Fruit fly (Drosophila melanogaster) whole organism, embryonic: Measurements from ENCODE around the gene hkb.

Source experiments
- Aef1 ChIP-seq: fragments of 200-800 bp; sonication (Bioruptor generic); IDR thresholded peaks from 3 replicates; pipeline ENCODE4 v1.3.6; 2022; ENCODE audit warnings: missing biosample characterization, missing genetic modification characterization
- Antp ChIP-seq: fragments of 200-800 bp; sonication (Bioruptor generic); optimal IDR thresholded peaks from 3 replicates; lab custom pipeline; 2016; ENCODE audit warnings: missing biosample characterization, missing genetic modification characterization
- Bgb ChIP-seq: fragments of 200-800 bp; sonication (Bioruptor generic); IDR thresholded peaks from 2 replicates; pipeline ENCODE4 v1.3.6; 2022; ENCODE audit warnings: missing biosample characterization, missing genetic modification characterization; ENCODE audit not compliant: partially characterized antibody
- CG11247 ChIP-seq: fragments of 200-800 bp; sonication (Bioruptor generic); IDR thresholded peaks from 2 replicates; pipeline ENCODE4 v1.3.6; 2022; ENCODE audit warnings: missing biosample characterization, missing genetic modification characterization
- CG11398 ChIP-seq: fragments of 200-800 bp; sonication (Bioruptor generic); optimal IDR thresholded peaks from 2 replicates; lab custom pipeline; 2016; ENCODE audit warnings: missing biosample characterization, missing genetic modification characterization
- CG12104 ChIP-seq: fragments of 200-800 bp; sonication (Bioruptor generic); optimal IDR thresholded peaks from 3 replicates; lab custom pipeline; 2016; ENCODE audit warnings: missing biosample characterization, missing genetic modification characterization
- CG13123 ChIP-seq: fragments of 200-800 bp; sonication (Bioruptor generic); optimal IDR thresholded peaks from 2 replicates; lab custom pipeline; 2016; ENCODE audit warnings: missing biosample characterization, missing genetic modification characterization
- CG14050 ChIP-seq: fragments of 200-800 bp; sonication (Bioruptor generic); IDR thresholded peaks from 3 replicates; pipeline ENCODE4 v1.3.6; 2022; ENCODE audit warnings: missing biosample characterization, missing genetic modification characterization
- CG14441 ChIP-seq: fragments of 200-800 bp; sonication (Bioruptor generic); IDR thresholded peaks from 2 replicates; pipeline ENCODE4 v1.3.6; 2022; ENCODE audit warnings: missing biosample characterization, missing genetic modification characterization
- CG1603 ChIP-seq: fragments of 200-800 bp; sonication (Bioruptor generic); optimal IDR thresholded peaks from 2 replicates; lab custom pipeline; 2019; ENCODE audit warnings: missing biosample characterization, mild to moderate bottlenecking, missing genetic modification characterization, moderate library complexity
- CG17802 ChIP-seq: fragments of 200-800 bp; sonication (Bioruptor generic); optimal IDR thresholded peaks from 2 replicates; lab custom pipeline; 2018; ENCODE audit warnings: missing biosample characterization, mild to moderate bottlenecking, missing genetic modification characterization, moderate library complexity
- CG2199 ChIP-seq: fragments of 200-800 bp; sonication (Bioruptor generic); IDR thresholded peaks from 3 replicates; pipeline ENCODE4 v1.3.6; 2022; ENCODE audit warnings: missing biosample characterization, missing genetic modification characterization
- CG2678 ChIP-seq: fragments of 200-800 bp; sonication (Bioruptor generic); optimal IDR thresholded peaks from 3 replicates; lab custom pipeline; 2019; ENCODE audit warnings: missing biosample characterization, mild to moderate bottlenecking, missing genetic modification characterization, moderate library complexity
- CG30020 ChIP-seq: fragments of 200-800 bp; optimal IDR thresholded peaks from 2 replicates; lab custom pipeline; 2019; ENCODE audit warnings: missing biosample characterization, mild to moderate bottlenecking, missing genetic modification characterization, moderate library complexity
- CG3281 ChIP-seq: fragments of 200-800 bp; sonication (Bioruptor generic); optimal IDR thresholded peaks from 3 replicates; lab custom pipeline; 2017; ENCODE audit warnings: missing biosample characterization, mild to moderate bottlenecking, missing genetic modification characterization
- CG33213 ChIP-seq: fragments of 200-800 bp; sonication (Bioruptor generic); optimal IDR thresholded peaks from 3 replicates; lab custom pipeline; 2016; ENCODE audit warnings: missing biosample characterization, missing genetic modification characterization
- CG43689 ChIP-seq: fragments of 200-800 bp; sonication (Bioruptor generic); IDR thresholded peaks from 2 replicates; pipeline ENCODE4 v1.3.6; 2022; ENCODE audit warnings: missing biosample characterization, missing genetic modification characterization
- CG6689 ChIP-seq: fragments of 200-800 bp; sonication (Bioruptor generic); IDR thresholded peaks from 2 replicates; pipeline ENCODE4 v1.3.6; 2022; ENCODE audit warnings: missing biosample characterization, missing genetic modification characterization
- CG9727 ChIP-seq: fragments of 200-800 bp; sonication (Bioruptor generic); optimal IDR thresholded peaks from 3 replicates; lab custom pipeline; 2017; ENCODE audit warnings: missing biosample characterization, mild to moderate bottlenecking, missing genetic modification characterization
- CG9797 ChIP-seq: fragments of 200-800 bp; sonication (Bioruptor generic); optimal IDR thresholded peaks from 3 replicates; lab custom pipeline; 2018; ENCODE audit warnings: missing biosample characterization, mild to moderate bottlenecking, missing genetic modification characterization
- CTCF ChIP-seq: fragments of 200-800 bp; sonication (Bioruptor generic); optimal IDR thresholded peaks from 2 replicates; lab custom pipeline; 2017; ENCODE audit warnings: missing biosample characterization, mild to moderate bottlenecking, missing genetic modification characterization, moderate library complexity
- Chrac-16 ChIP-seq: fragments of 200-800 bp; sonication (Bioruptor generic); optimal IDR thresholded peaks from 3 replicates; lab custom pipeline; 2016; ENCODE audit warnings: missing biosample characterization, missing genetic modification characterization
- CoRest ChIP-seq: fragments of 200-800 bp; sonication (Bioruptor generic); optimal IDR thresholded peaks from 3 replicates; lab custom pipeline; 2018; ENCODE audit warnings: missing biosample characterization, mild to moderate bottlenecking, missing genetic modification characterization, moderate library complexity
- Doc2 ChIP-seq: fragments of 200-800 bp; sonication (Bioruptor generic); IDR thresholded peaks from 2 replicates; pipeline ENCODE4 v1.3.6; 2022; ENCODE audit warnings: missing biosample characterization, missing genetic modification characterization
- Elba2 ChIP-seq: fragments of 200-800 bp; sonication (Bioruptor generic); optimal IDR thresholded peaks from 3 replicates; lab custom pipeline; 2016; ENCODE audit warnings: missing biosample characterization, missing genetic modification characterization
- Fer2 ChIP-seq: fragments of 200-800 bp; sonication (Bioruptor generic); optimal IDR thresholded peaks from 2 replicates; lab custom pipeline; 2018; ENCODE audit warnings: missing biosample characterization, mild to moderate bottlenecking, missing genetic modification characterization, moderate library complexity
- Hand ChIP-seq: fragments of 200-800 bp; sonication (Bioruptor generic); optimal IDR thresholded peaks from 2 replicates; lab custom pipeline; 2017; ENCODE audit warnings: mild to moderate bottlenecking, missing biosample characterization, missing genetic modification reagents, missing genetic modification characterization
- Jarid2 ChIP-seq: fragments of 200-800 bp; sonication (Bioruptor generic); optimal IDR thresholded peaks from 3 replicates; lab custom pipeline; 2017; ENCODE audit warnings: mild to moderate bottlenecking, missing biosample characterization, missing genetic modification reagents, missing genetic modification characterization
- MTF-1 ChIP-seq: fragments of 200-800 bp; sonication (Bioruptor generic); optimal IDR thresholded peaks from 2 replicates; lab custom pipeline; 2018; ENCODE audit warnings: missing biosample characterization, mild to moderate bottlenecking, missing genetic modification characterization, borderline replicate concordance
- Max ChIP-seq: fragments of 200-800 bp; sonication (Bioruptor generic); optimal IDR thresholded peaks from 2 replicates; lab custom pipeline; 2016; ENCODE audit warnings: missing biosample characterization, mild to moderate bottlenecking, missing genetic modification characterization
- Meics ChIP-seq: fragments of 200-800 bp; sonication (Bioruptor generic); optimal IDR thresholded peaks from 2 replicates; lab custom pipeline; 2017; ENCODE audit warnings: missing biosample characterization, mild to moderate bottlenecking, missing genetic modification characterization
- Mes4 ChIP-seq: fragments of 200-800 bp; sonication (Bioruptor generic); optimal IDR thresholded peaks from 2 replicates; lab custom pipeline; 2016; ENCODE audit warnings: missing biosample characterization, missing genetic modification characterization
- Neu2 ChIP-seq: fragments of 200-800 bp; sonication (Bioruptor generic); optimal IDR thresholded peaks from 3 replicates; lab custom pipeline; 2016; ENCODE audit warnings: missing biosample characterization, missing genetic modification characterization, borderline replicate concordance
- Oli ChIP-seq: fragments of 200-800 bp; sonication (Bioruptor generic); optimal IDR thresholded peaks from 2 replicates; lab custom pipeline; 2018; ENCODE audit warnings: missing biosample characterization, mild to moderate bottlenecking, missing genetic modification characterization, moderate library complexity
- Sry-β ChIP-seq: fragments of 200-800 bp; sonication (Bioruptor generic); optimal IDR thresholded peaks from 2 replicates; lab custom pipeline; 2018; ENCODE audit warnings: missing biosample characterization, mild to moderate bottlenecking, missing genetic modification characterization, moderate library complexity
- Sry-δ ChIP-seq: fragments of 200-800 bp; sonication (Bioruptor generic); optimal IDR thresholded peaks from 2 replicates; lab custom pipeline; 2016; ENCODE audit warnings: missing biosample characterization, missing genetic modification characterization
- Stat92E ChIP-seq, 3 experiments: fragments of >200 bp in 2 of 3; fragments of 200-800 bp in 1 of 3; sonication (Bioruptor generic) in 1 of 3; optimal IDR thresholded peaks; 2 replicates each; lab custom pipeline; 2017 to 2019; ENCODE audit warnings: missing biosample characterization in 3 of 3, missing genetic modification characterization in 3 of 3, mild to moderate bottlenecking in 1 of 3, moderate library complexity in 1 of 3
- Trl ChIP-seq, 3 experiments: fragments of >200 bp in 2 of 3; fragments of 200-800 bp in 1 of 3; sonication (Bioruptor generic) in 1 of 3; optimal IDR thresholded peaks; 2 replicates in 1 of 3; 3 replicates in 2 of 3; lab custom pipeline; 2016 to 2017; ENCODE audit warnings: missing biosample characterization in 1 of 3, missing genetic modification characterization in 1 of 3
- Xbp1 ChIP-seq: fragments of 200-800 bp; sonication (Bioruptor generic); optimal IDR thresholded peaks from 3 replicates; lab custom pipeline; 2016; ENCODE audit warnings: missing biosample characterization, mild to moderate bottlenecking, missing genetic modification characterization
- al ChIP-seq: fragments of 200-800 bp; sonication (Bioruptor generic); IDR thresholded peaks from 2 replicates; pipeline ENCODE4 v1.3.6; 2022; ENCODE audit warnings: missing biosample characterization, missing genetic modification characterization
- ap ChIP-seq: fragments of 200-800 bp; sonication (Bioruptor generic); IDR thresholded peaks from 2 replicates; pipeline ENCODE4 v1.3.6; 2022; ENCODE audit warnings: missing biosample characterization, missing genetic modification characterization
- chif ChIP-seq, 2 experiments: fragments of 200-800 bp; sonication (Bioruptor generic); optimal IDR thresholded peaks; 3 replicates each; lab custom pipeline; 2016; ENCODE audit warnings: missing biosample characterization in 2 of 2, missing genetic modification characterization in 2 of 2
- chinmo ChIP-seq: fragments of 200-800 bp; sonication (Bioruptor generic); IDR thresholded peaks from 4 replicates; pipeline ENCODE4 v1.3.6; 2022; ENCODE audit warnings: missing biosample characterization, missing genetic modification characterization; ENCODE audit not compliant: partially characterized antibody
- dmrt11E ChIP-seq: fragments of 200-800 bp; sonication (Bioruptor generic); optimal IDR thresholded peaks from 3 replicates; lab custom pipeline; 2018; ENCODE audit warnings: missing biosample characterization, mild to moderate bottlenecking, missing genetic modification characterization, moderate library complexity
- inv ChIP-seq: fragments of 200-800 bp; sonication (Bioruptor generic); IDR thresholded peaks from 2 replicates; pipeline ENCODE4 v1.3.6; 2022; ENCODE audit warnings: missing biosample characterization, missing genetic modification characterization; ENCODE audit not compliant: partially characterized antibody
- shn ChIP-seq: fragments of 200-800 bp; sonication (Bioruptor generic); optimal IDR thresholded peaks from 3 replicates; lab custom pipeline; 2016; ENCODE audit warnings: missing biosample characterization, missing genetic modification characterization
- sna ChIP-seq: fragments of 200-800 bp; sonication (Bioruptor generic); IDR thresholded peaks from 2 replicates; pipeline ENCODE4 v1.3.6; 2022; ENCODE audit warnings: missing biosample characterization, missing genetic modification characterization; ENCODE audit not compliant: partially characterized antibody
- stwl ChIP-seq: fragments of 200-800 bp; sonication (Bioruptor generic); optimal IDR thresholded peaks from 3 replicates; lab custom pipeline; 2018; ENCODE audit warnings: missing biosample characterization, mild to moderate bottlenecking, missing genetic modification characterization, moderate library complexity
- tap ChIP-seq: fragments of 200-800 bp; optimal IDR thresholded peaks from 3 replicates; lab custom pipeline; 2019; ENCODE audit warnings: missing biosample characterization, mild to moderate bottlenecking, missing genetic modification characterization, moderate library complexity
- usp ChIP-seq: fragments of >200 bp; optimal IDR thresholded peaks from 2 replicates; lab custom pipeline; 2017; ENCODE audit warnings: missing biosample characterization, missing genetic modification characterization

The hkb gene

dm6 chr3R:4387490-4387889 lies 41.0 kb upstream of the hkb start, which contains the start of gene tub (continued):
- TF ChIP-seq CG17802 (tag; lab: Kevin White, UChicago) = peak; percentile 80
- TF ChIP-seq CG11247 (GFP tag; lab: Robert Waterston, UW) = no peak
- no peak for TF ChIP-seq ap (GFP tag; lab: Robert Waterston, UW)
- TF ChIP-seq CG12104 = no peak
- TF ChIP-seq Elba2 = no peak
- TF ChIP-seq CG14441 = peak; percentile 31; the same call in 1 of the 2 replicates
- TF ChIP-seq chif (GFP tag; optimal IDR thresholded peaks at IDR 0.05; lab: Kevin White, UChicago) = peak; percentile 20 to 51
- TF ChIP-seq CG6689 (GFP tag; lab: Robert Waterston, UW) = 0 out of 2 replicates have a peak, but pooled peaks have one; percentile 25
- TF ChIP-seq CG3281 (GFP tag; lab: Kevin White, UChicago) = peak; percentile 47
- TF ChIP-seq CG30020 = peak; percentile 88
- TF ChIP-seq CG11398 (GFP tag; lab: Kevin White, UChicago) = peak; percentile 30
- peak; percentile 77 for TF ChIP-seq CG1603
- TF ChIP-seq Neu2 (GFP tag; lab: Kevin White, UChicago) = no peak
- TF ChIP-seq Meics = peak; percentile 29
- TF ChIP-seq Trl (optimal IDR thresholded peaks at IDR 0.05; lab: Kevin White, UChicago) = peak in 1 of 2 experiments; percentile 7
- peak; percentile 10 for TF ChIP-seq Trl (GFP tag; optimal IDR thresholded peaks at IDR 0.05; lab: Kevin White, UChicago)
- TF ChIP-seq usp (GFP tag; lab: Kevin White, UChicago) = no peak
- no peak for TF ChIP-seq Jarid2 (GFP tag; lab: Kevin White, UChicago)
- no peak for TF ChIP-seq tap (tag; lab: Kevin White, UChicago)
- TF ChIP-seq Oli = no peak
- TF ChIP-seq CTCF (GFP tag; lab: Kevin White, UChicago) = peak; percentile 84
- peak; percentile 31 for TF ChIP-seq shn (GFP tag; lab: Kevin White, UChicago)
- no peak for TF ChIP-seq CG9727 (GFP tag; lab: Kevin White, UChicago)
- peak; percentile 21 for TF ChIP-seq Mes4
- no peak for TF ChIP-seq CG13123
- no peak for TF ChIP-seq Hand (GFP tag; lab: Kevin White, UChicago)
- TF ChIP-seq CoRest (tag; lab: Kevin White, UChicago) = peak; percentile 49
- peak; percentile 68; the same call in 1 of the 4 replicates for TF ChIP-seq chinmo (GFP tag; lab: Robert Waterston, UW)
- TF ChIP-seq Bgb (GFP tag; lab: Robert Waterston, UW) = peak; percentile 19; the same call in 1 of the 2 replicates
- TF ChIP-seq dmrt11E (tag; lab: Kevin White, UChicago) = peak; percentile 12
- TF ChIP-seq Sry-δ (GFP tag; lab: Kevin White, UChicago) = peak; percentile 51
- TF ChIP-seq Aef1 (GFP tag; lab: Robert Waterston, UW) = no peak
- peak; percentile 74 for TF ChIP-seq Sry-β
- TF ChIP-seq CG43689 (GFP tag; lab: Robert Waterston, UW) = no peak
- peak; percentile 63 for TF ChIP-seq Xbp1 (GFP tag; lab: Kevin White, UChicago)
- TF ChIP-seq Max = peak; percentile 8
- TF ChIP-seq Doc2 (GFP tag; lab: Robert Waterston, UW) = no peak
- TF ChIP-seq CG2199 (GFP tag; lab: Robert Waterston, UW) = peak; percentile 62; the same call in 2 of the 3 replicates
- TF ChIP-seq CG9797 (GFP tag; lab: Kevin White, UChicago) = peak; percentile 84
- TF ChIP-seq Chrac-16 (GFP tag; lab: Kevin White, UChicago) = peak; percentile 31
- TF ChIP-seq Fer2 (tag; lab: Kevin White, UChicago) = no peak
- peak; percentile 35 for TF ChIP-seq Antp (GFP tag; lab: Kevin White, UChicago)
- TF ChIP-seq CG33213 = peak; percentile 14
- no peak for TF ChIP-seq MTF-1 (GFP tag; lab: Kevin White, UChicago)
- TF ChIP-seq stwl (tag; lab: Kevin White, UChicago) = peak; percentile 73
- TF ChIP-seq CG2678 (tag; lab: Kevin White, UChicago) = no peak
- TF ChIP-seq inv (GFP tag; lab: Robert Waterston, UW) = no peak
- no peak for TF ChIP-seq sna
- TF ChIP-seq CG14050 = no peak
- no peak for TF ChIP-seq al
- TF ChIP-seq Stat92E (GFP tag; optimal IDR thresholded peaks at IDR 0.05; lab: Kevin White, UChicago) = peak in 1 of 3 experiments; percentile 13
